Fruit fly (Drosophila melanogaster): ENCODE measurements around the gene CG7829.

The CG7829 gene

dm6 chr3R:29834759-29835709 is 17.5 kb upstream of the CG7829 start, which contains the start of gene Atg16 (continued):
- TF ChIP-seq HLH4C (GFP tag; IDR thresholded peaks at IDR 0.05; ENCODE audit: partially characterized antibody) (peak; percentile 92), CG11723 (GFP tag; optimal IDR thresholded peaks at IDR 0.05) (no peak), hbn (GFP tag; IDR thresholded peaks at IDR 0.05; ENCODE audit: partially characterized antibody) (peak; percentile 76), chinmo (GFP tag; IDR thresholded peaks at IDR 0.05; ENCODE audit: partially characterized antibody) (peak; percentile 97), z (GFP tag; IDR thresholded peaks at IDR 0.05) (no peak), Atf-2 (GFP tag; optimal IDR thresholded peaks at IDR 0.05) (no peak), CG10959 (GFP tag; IDR thresholded peaks at IDR 0.05) (no peak), gcm (GFP tag; optimal IDR thresholded peaks at IDR 0.05) (no peak), CG34224 (GFP tag; IDR thresholded peaks at IDR 0.05; ENCODE audit: partially characterized antibody) (peak; percentile 87), en (GFP tag; optimal IDR thresholded peaks at IDR 0.05) (no peak), D19B (GFP tag; optimal IDR thresholded peaks at IDR 0.05) (no peak), Mes4 (GFP tag; optimal IDR thresholded peaks at IDR 0.05) (no peak), Drgx (GFP tag; IDR thresholded peaks at IDR 0.05) (no peak), ranshi (GFP tag; IDR thresholded peaks at IDR 0.05) (0 out of 2 replicates have a peak, but pooled peaks have one; percentile 16), CG31224 (GFP tag; IDR thresholded peaks at IDR 0.05) (no peak), CG2116 (GFP tag; optimal IDR thresholded peaks at IDR 0.05) (peak; percentile 64), Scr (GFP tag; IDR thresholded peaks at IDR 0.05; ENCODE audit: partially characterized antibody) (peak; percentile 95), lov (optimal IDR thresholded peaks at IDR 0.05) (no peak), lov (GFP tag; IDR thresholded peaks at IDR 0.05) (no peak), CG5953 (GFP tag; IDR thresholded peaks at IDR 0.05) (0 out of 2 replicates have a peak, but pooled peaks have one; percentile 16), CG7745 (tag; optimal IDR thresholded peaks at IDR 0.05) (no peak), tap (tag; optimal IDR thresholded peaks at IDR 0.05) (no peak), CG10565 (GFP tag; optimal IDR thresholded peaks at IDR 0.05) (no peak), Sox100B (GFP tag; optimal IDR thresholded peaks at IDR 0.05) (no peak), stwl (tag; optimal IDR thresholded peaks at IDR 0.05) (no peak), NC2α (GFP tag; optimal IDR thresholded peaks at IDR 0.05) (no peak), Sin3A (optimal IDR thresholded peaks at IDR 0.05) (peak; percentile 6), D19A (tag; optimal IDR thresholded peaks at IDR 0.05) (no peak), HLH54F (GFP tag; optimal IDR thresholded peaks at IDR 0.05) (no peak), hb (GFP tag; IDR thresholded peaks at IDR 0.05; ENCODE audit: partially characterized antibody) (peak; percentile 94), Nf-YA (GFP tag; IDR thresholded peaks at IDR 0.05) (no peak), insv (GFP tag; optimal IDR thresholded peaks at IDR 0.05) (no peak), Ets97D (GFP tag; optimal IDR thresholded peaks at IDR 0.05) (peak; percentile 22), pnt (GFP tag; optimal IDR thresholded peaks at IDR 0.05) (no peak), tna (GFP tag; IDR thresholded peaks at IDR 0.05; ENCODE audit: partially characterized antibody) (peak; percentile 80), crol (GFP tag; IDR thresholded peaks at IDR 0.05) (no peak), klu (GFP tag; IDR thresholded peaks at IDR 0.05) (no peak), btn (GFP tag; optimal IDR thresholded peaks at IDR 0.05) (no peak), CG5245 (GFP tag; optimal IDR thresholded peaks at IDR 0.05) (no peak), CG32532 (GFP tag; IDR thresholded peaks at IDR 0.05) (no peak), ci (GFP tag; IDR thresholded peaks at IDR 0.05) (0 out of 3 replicates have a peak, but pooled peaks have one; percentile 18), CG9797 (GFP tag; optimal IDR thresholded peaks at IDR 0.05) (no peak), CG18619 (GFP tag; optimal IDR thresholded peaks at IDR 0.05) (no peak), CG16813 (GFP tag; IDR thresholded peaks at IDR 0.05; ENCODE audit: partially characterized antibody) (peak; percentile 94), NfI (GFP tag; optimal IDR thresholded peaks at IDR 0.05) (no peak), CrebB (tag; optimal IDR thresholded peaks at IDR 0.05) (no peak), CG42726 (GFP tag; IDR thresholded peaks at IDR 0.05; ENCODE audit: partially characterized antibody) (peak; percentile 86), ato (GFP tag; IDR thresholded peaks at IDR 0.05; ENCODE audit: partially characterized antibody) (peak; percentile 80), ERR (GFP tag; optimal IDR thresholded peaks at IDR 0.05) (no peak)

Data from whole organism, embryonic.